Worm (Caenorhabditis elegans): ENCODE results near the gene C50F7.3.

Gene C50F7.3

DNA sequence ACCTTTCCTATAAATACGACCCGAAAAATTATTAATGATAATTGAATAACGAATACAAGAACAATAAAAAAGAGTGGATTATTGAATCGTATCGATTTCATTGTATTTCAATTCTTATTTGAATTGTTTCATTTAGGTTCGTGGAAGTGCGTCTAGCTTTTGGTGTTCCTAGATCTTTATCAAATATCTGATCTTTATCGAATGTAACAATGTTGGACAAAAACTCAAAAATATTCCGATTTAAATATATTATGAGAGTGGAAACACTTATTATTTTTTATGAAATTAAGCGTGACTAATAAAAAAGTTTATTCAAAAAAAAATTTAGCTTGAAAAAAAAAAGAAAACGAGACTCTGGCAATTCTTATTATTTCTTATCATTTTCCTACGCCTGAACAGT lies at the start of gene C50F7.3, which contains the start of gene C50F7.9:
Gene C50F7.3, plus strand, starts transcription at position 370 of the 400 bp plus-strand sequence.
Gene C50F7.9, minus strand, starts transcription at position 101 of the 400 bp plus-strand sequence.
- TF ChIP-seq unc-62 (GFP tag; optimal IDR thresholded peaks at IDR 0.05) = no peak

DNA sequence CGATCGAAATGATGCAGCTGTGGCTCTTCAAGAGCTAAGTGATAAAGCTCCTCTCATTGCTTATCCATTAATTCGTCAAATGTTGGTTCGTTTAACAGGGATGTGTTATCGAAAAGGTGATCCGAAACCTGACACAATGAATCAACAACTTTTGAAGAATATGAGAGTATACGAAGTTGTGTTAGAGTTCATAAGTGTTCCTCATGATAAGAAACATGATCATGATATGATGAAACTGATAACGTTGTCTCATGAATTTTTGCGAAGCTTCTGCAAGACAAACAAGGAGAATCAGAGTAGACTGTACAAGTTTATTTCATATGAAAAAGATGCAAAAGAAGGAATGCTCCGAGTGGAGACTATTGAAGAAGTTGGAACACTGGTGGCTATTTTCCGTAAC lies 42.8 kb upstream of the C50F7.3 start:
- TF ChIP-seq unc-62 (GFP tag; optimal IDR thresholded peaks at IDR 0.05) = no peak

DNA sequence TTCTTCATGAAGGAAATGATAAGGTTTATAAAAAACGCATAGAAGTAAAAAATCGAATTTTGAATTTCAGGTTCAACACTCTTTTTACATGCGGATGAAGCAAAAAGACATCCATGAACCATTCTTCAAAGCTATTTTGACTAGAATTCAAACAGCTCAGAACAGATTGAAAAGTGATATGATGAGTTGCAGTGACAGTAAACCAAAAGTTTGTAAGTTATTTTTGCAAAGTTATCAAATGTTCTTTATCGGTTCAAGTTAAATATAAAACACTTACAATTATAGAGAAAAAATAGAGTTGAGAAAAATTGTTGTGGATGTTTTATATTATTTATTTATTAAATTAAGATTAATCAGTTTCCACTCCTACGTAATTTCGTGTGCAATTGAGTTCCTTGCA lies 39.7 kb upstream of the C50F7.3 start:
- no peak for TF ChIP-seq unc-62 (GFP tag; optimal IDR thresholded peaks at IDR 0.05)

DNA sequence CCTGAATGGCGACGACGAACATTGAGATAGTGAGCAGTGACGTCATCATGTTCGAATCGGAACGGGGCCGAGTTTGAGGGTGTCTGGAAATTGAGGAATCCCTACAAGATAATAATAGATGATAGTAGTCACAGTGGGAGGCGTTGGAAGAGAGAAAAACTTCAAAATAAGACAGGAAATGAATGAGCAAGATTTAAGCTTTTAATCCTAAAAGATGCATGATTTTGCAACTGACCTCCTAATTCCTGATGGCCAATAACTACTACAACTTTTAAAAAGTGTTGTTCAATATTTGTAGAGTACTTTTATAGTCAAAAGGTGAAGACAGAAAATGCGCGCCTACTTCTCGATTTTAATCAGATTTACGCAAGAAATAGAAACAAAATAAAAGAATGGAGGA lies 33.8 kb upstream of the C50F7.3 start, which contains the start of gene flp-13:
Gene flp-13, minus strand, starts transcription at position 101 of the 400 bp plus-strand sequence.
- TF ChIP-seq unc-62 (GFP tag; optimal IDR thresholded peaks at IDR 0.05) = no peak

DNA sequence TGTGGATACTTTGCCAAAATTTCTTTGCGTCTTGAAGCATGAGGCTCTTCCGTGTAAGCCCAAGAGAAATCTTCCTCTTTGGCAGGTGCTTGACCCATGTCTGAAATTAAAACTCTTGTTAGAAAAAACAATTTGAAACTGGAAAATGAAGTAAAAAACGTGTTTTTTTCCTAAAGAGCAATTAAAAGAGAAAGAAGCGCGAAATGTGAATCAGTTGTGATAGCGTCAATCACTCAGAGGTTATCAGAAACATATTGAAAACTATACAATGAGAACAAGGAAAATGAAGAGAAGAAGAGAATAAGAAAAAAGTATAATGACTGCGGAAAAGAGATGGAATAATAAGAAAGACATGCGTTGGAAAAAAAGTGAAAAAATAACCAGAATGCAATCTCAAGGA lies 25.3 kb upstream of the C50F7.3 start, which contains the start of gene F33D4.4:
Gene F33D4.4, minus strand, starts transcription at position 101 of the 400 bp plus-strand sequence.
- TF ChIP-seq unc-62 (GFP tag; optimal IDR thresholded peaks at IDR 0.05) = no peak

DNA sequence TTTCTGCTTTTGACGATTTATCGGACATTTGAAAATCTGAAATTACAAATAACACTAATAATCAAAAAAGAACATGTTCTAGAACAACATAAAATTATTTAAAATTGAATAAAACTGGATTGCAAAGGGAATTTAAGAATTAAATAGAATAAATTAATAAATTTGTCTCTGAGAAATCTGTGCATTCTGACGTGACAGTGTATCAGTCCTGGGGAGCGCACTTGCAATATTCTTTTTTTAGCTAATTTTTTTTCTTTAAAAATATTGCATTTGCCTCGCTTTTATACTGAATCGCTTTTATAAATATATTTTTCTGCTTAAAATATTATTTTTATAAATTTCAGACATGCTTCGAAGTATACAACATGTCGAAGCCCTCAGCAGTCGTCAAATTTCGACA lies 22.4 kb upstream of the C50F7.3 start, which contains the start of the genes mrpl-1, emc-6 and mrps-24:
Gene mrpl-1, minus strand, starts transcription at position 1 of the 400 bp plus-strand sequence.
Gene emc-6, minus strand, starts transcription at position 36 of the 400 bp plus-strand sequence.
Gene mrps-24, plus strand, starts transcription at position 345 of the 400 bp plus-strand sequence.
- TF ChIP-seq unc-62 (GFP tag; optimal IDR thresholded peaks at IDR 0.05) = no peak

DNA sequence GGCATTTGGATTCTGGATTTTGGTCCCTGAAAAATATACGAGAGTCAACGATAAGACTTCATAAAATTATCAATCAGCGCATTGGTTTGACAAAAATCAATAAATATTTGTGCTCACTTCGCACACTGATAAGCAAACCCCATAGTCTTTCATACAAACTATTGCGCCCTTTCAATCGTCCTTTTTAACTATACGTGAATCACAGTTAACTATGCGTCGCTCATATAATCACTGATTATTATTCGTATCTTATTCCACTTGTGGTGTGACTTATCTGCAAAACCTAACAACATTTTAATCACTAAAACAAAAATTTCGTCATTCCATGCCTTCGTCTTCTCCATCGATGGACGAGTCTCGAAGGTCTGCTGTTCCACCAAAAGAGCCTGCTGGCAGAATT lies 21.3 kb upstream of the C50F7.3 start, which contains the start of gene nhr-8:
Gene nhr-8, plus strand, starts transcription at position 160 of the 400 bp plus-strand sequence.
- TF ChIP-seq unc-62 (GFP tag; optimal IDR thresholded peaks at IDR 0.05) = no peak

DNA sequence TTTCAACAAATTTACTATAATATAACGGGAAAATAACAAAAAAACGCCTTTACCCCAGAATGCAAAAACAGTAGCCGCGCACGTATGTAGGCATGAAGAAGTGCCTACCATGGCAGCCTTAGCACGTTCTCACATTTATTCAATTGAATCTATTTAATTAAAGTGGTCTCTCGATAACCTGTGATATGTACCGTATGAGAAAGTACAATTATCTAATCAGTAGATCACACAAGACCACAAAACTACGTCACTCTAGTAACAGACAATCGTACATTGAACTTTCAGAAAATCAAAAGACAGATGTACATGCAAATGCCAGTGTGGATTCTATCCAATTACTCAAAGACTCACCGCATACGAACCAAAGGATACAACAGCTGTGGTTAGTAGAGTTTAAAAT lies 19.9 kb upstream of the C50F7.3 start:
- TF ChIP-seq unc-62 (GFP tag; optimal IDR thresholded peaks at IDR 0.05) = no peak

DNA sequence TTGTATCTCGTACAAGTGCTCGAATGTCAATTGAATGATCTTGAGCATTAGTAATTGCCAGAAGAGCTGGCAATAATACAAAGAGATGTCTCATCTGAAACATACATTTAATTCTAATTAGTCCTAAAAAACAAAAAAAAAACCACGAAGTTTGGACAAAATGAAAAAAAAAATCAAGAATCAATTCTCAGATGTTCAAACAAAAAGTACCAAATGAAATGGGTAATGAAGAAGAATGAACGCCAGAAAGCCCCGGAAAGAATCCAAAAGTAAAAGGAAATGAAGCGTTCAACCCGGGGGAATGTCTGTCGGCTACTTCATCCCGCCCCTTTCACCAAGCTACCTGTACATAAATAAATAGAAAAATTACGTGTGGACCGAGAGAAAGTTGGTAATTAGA lies 14.2 kb upstream of the C50F7.3 start, which contains the start of gene F33D4.6:
Gene F33D4.6, minus strand, starts transcription at position 101 of the 400 bp plus-strand sequence.
- no peak for TF ChIP-seq unc-62 (GFP tag; optimal IDR thresholded peaks at IDR 0.05)

DNA sequence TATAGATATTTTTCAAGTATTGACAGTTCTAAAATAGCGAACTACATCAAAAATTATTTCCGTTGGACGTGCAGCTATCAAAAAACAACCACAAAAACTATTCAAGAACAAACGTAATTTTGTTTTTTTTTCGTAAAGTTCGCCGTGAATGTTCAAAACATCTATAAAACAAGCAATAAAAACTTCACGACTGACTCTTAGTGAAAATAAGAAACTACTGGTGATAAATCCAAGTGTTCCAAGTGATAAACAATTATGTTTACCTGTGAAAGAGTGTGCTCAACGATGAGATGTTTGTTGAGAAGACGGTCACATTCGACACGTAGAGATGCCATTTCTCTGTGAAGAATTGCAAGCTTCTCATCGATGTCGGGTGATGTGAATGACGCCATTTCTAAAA lies 9.3 kb upstream of the C50F7.3 start, which contains the start of gene C50F7.6:
Gene C50F7.6, minus strand, starts transcription at position 394 of the 400 bp plus-strand sequence.
- TF ChIP-seq unc-62 (GFP tag; optimal IDR thresholded peaks at IDR 0.05) = no peak

DNA sequence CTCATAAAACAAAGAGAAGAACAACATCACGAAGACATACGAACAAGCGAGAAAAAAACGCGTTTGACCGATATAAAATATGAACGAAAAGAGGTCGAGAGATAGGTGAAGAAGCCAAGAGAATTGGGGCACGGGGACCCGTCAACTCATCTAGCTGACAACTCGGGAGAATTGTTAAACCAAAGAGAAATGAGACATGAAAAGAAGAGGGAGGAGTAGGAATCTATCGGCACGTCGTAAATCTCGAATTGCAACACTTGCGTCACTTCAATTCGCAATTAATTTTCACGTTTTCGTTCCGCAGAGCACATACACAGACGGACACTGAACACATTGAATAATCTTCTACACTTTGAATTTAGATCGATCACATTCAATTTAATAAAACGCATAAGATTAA lies 8.6 kb upstream of the C50F7.3 start:
- TF ChIP-seq unc-62 (GFP tag; optimal IDR thresholded peaks at IDR 0.05) = no peak

DNA sequence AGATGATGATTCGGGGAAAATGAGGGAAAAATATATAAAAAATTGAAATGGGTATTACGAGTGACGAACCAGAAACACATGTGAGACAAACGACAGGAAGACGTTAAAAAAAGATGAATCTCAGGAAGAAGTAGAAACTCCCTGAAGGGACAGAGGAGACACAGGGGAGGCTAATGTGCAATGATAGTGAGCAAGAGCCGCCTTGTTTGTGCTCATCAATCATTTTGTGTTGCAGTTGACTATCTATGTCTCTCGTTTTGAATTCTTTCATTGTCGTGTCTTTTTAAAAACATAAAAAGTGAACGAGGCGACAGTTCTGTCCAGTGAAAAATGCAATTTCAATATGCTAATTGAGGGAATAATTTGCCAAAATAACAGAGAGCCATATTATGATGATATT lies 7.2 kb upstream of the C50F7.3 start:
- TF ChIP-seq unc-62 (GFP tag; optimal IDR thresholded peaks at IDR 0.05) = no peak

DNA sequence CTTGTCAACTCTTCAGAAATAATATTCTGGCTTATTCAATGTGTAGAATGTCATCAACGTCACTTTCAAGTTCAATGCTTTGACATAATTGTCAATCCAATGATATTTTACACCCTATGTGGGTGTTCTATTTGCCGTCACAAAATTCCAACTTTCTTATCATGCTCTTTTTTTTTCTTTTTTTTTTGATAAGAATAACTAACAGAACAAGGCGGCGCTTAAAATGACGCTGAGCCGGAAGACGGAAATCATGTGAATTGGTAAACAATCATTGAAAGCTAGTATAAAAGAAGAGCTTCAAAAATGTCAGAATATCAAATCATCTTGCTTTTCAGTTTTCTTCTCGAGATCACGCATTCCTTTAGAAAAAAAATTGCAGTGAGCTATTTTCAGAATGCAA lies 5.8 kb upstream of the C50F7.3 start, which contains the start of gene C50F7.5:
Gene C50F7.5, plus strand, starts transcription at position 395 of the 400 bp plus-strand sequence.
- TF ChIP-seq unc-62 (GFP tag; optimal IDR thresholded peaks at IDR 0.05) = no peak

DNA sequence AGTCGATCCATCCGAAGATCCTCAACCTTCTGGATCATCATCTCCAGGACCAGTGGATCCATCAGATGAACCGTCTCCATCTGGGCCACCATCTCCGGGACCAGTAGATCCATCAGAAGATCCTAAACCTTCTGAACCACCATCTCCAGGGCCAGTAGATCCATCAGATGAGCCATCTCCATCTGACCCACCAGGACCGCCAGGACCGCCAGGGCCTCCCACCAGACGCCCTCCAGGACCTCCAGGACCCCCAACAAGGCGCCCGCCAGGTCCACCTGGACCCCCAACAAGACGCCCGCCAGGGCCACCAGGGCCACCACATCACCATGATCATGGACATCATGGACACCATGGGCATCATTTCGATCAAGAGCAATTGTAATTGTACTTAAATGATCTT lies 4.9 kb upstream of the C50F7.3 start:
- TF ChIP-seq unc-62 (GFP tag; optimal IDR thresholded peaks at IDR 0.05) = no peak

DNA sequence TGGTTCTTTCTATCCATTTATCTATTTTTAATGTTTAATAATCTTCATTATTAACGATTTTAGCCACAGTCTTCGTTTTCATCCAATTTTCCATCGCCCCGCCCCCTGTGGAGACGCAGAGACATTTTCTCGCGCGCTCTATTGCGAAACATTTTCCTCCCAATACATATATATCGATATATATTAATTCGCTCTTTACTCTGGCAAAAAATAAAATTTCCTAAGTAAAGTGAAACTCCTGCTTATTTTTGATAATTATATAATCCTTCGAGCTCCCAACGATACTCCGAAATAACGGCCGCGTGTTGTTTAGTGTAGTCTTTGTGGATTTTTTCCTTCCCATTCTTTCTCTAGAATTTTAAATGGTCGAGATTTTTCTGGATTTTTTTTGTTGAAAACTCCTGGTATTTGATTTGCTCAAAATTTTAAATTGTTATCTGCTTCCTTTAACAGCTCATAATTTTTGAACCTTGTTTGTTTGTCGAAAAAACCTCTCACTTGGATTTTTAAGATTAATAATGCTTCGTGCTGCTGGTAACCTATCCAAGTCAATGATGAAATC lies 3.6 kb upstream of the C50F7.3 start, which contains the start of gene sucg-1:
Gene sucg-1, plus strand, starts transcription at position 512 of the 562 bp plus-strand sequence.
- no peak for TF ChIP-seq unc-62 (GFP tag; optimal IDR thresholded peaks at IDR 0.05)

DNA sequence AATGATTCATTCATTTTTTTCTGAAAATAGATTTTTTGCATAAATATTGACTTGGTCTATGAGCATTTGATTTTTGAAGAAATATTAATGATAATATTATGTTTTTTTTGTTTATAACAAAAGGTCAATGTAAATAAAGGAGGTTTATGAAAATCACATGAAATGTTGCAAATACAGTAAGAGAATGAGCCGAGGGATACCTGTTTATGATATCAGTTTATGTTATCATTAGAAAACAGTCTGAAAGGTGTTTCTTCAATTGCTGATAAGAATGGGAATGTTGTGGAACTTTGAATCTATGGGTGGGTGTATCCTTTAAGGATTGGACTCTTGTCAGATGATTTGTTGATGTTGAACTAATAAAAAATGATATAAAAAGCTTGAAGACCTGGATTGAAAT lies 2.0 kb downstream of the C50F7.3 start:
- no peak for TF ChIP-seq unc-62 (GFP tag; optimal IDR thresholded peaks at IDR 0.05)

DNA sequence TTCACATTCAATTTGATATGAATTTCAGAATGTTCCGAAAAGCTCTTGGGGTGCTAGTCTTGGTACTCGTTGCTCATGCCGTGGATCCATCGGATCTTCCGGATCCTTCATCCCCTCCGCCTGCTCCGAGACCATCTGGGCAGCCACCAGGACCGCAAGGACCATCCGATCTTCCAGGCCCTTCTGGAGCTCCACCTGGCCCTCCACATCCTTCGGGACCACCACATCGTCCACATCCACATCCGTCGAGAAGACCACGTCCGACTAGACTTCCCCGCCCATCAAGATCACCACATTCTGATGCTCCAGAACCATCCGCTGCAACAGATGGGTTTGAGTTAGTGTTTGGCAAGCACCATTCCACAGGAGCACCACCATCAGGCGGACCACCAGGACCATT lies 2.5 kb downstream of the C50F7.3 start, which contains the start of gene clx-1:
Gene clx-1, plus strand, starts transcription at position 30 of the 400 bp plus-strand sequence.
- no peak for TF ChIP-seq unc-62 (GFP tag; optimal IDR thresholded peaks at IDR 0.05)

Measured in whole organism, dauer.